Worm (Caenorhabditis elegans) whole organism, mixed stage, embryonic: Measurements from ENCODE around the gene srlf-24.

ENCODE experiments used
- elt-3 ChIP-seq: fragments of 150-350 bp; optimal IDR thresholded peaks from 2 replicates; lab custom pipeline; 2014; ENCODE audit warnings: missing biosample characterization, missing genetic modification characterization
- nhr-2 ChIP-seq: fragments of 150-350 bp; optimal IDR thresholded peaks from 2 replicates; lab custom pipeline; 2014; ENCODE audit warnings: missing biosample characterization, missing genetic modification characterization
- pha-4 ChIP-seq: fragments of 150-350 bp; optimal IDR thresholded peaks from 2 replicates; lab custom pipeline; 2018; ENCODE audit warnings: missing biosample characterization, missing genetic modification reagents, missing genetic modification characterization
- unc-39 ChIP-seq: fragments of 150-350 bp; optimal IDR thresholded peaks from 2 replicates; lab custom pipeline; 2014; ENCODE audit warnings: missing biosample characterization, missing genetic modification characterization

DNA sequence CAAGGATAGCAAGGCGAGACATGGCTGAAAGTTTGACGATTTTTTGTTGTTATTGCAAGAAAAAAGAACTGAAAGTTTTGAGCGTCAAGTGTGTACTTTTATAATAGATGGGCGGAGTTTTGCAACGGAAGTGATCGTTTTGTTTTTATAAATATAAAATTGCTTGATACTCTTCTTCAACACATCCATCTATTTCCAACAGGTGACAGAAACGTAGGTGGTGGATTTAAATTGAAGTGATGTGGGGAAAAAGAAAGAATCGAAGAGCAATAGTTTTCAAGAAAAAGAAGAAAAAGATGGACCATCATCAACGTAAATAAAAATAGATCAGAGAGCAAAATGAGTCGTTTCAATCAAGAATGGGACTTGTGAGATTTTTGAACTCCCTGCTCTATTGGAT lies 38.6 kb downstream of the srlf-24 start, which contains the start of gene ttr-17:
- TF ChIP-seq pha-4 (tag; lab: Kevin White, UChicago) (no peak), elt-3 (tag; lab: Kevin White, UChicago) (no peak), unc-39 (tag; lab: Kevin White, UChicago) (no peak), nhr-2 (tag; lab: Kevin White, UChicago) (no peak)
